Fruit fly (Drosophila melanogaster) whole organism, embryonic: ENCODE data around the gene CG7903.

Experiments used
- B-H1 ChIP-seq: fragments of 200-800 bp; sonication (Bioruptor generic); IDR thresholded peaks from 3 replicates; pipeline ENCODE4 v1.3.6; 2022; ENCODE audit warnings: missing biosample characterization, missing genetic modification characterization
- C15 ChIP-seq: fragments of 200-800 bp; sonication (Bioruptor generic); IDR thresholded peaks from 3 replicates; pipeline ENCODE4 v1.3.6; 2022; ENCODE audit warnings: missing biosample characterization, missing genetic modification characterization
- CG10462 ChIP-seq: fragments of 200-800 bp; sonication (Bioruptor generic); optimal IDR thresholded peaks from 2 replicates; lab custom pipeline; 2016; ENCODE audit warnings: missing biosample characterization, missing genetic modification characterization
- CG11093 ChIP-seq: fragments of 200-800 bp; sonication (Bioruptor generic); IDR thresholded peaks from 3 replicates; pipeline ENCODE4 v1.3.6; 2022; ENCODE audit warnings: missing biosample characterization, missing genetic modification characterization
- CG12219 ChIP-seq: fragments of 200-800 bp; sonication (Bioruptor generic); optimal IDR thresholded peaks from 3 replicates; lab custom pipeline; 2018; ENCODE audit warnings: missing biosample characterization, mild to moderate bottlenecking, missing genetic modification characterization
- CG12744 ChIP-seq: fragments of 200-800 bp; sonication (Bioruptor generic); optimal IDR thresholded peaks from 2 replicates; lab custom pipeline; 2016; ENCODE audit warnings: missing biosample characterization, missing genetic modification characterization
- CG14710 ChIP-seq: fragments of 200-800 bp; sonication (Bioruptor generic); optimal IDR thresholded peaks from 3 replicates; lab custom pipeline; 2019; ENCODE audit warnings: missing biosample characterization, mild to moderate bottlenecking, missing genetic modification characterization, moderate library complexity
- CG16779 ChIP-seq: fragments of 200-800 bp; sonication (Bioruptor generic); IDR thresholded peaks from 2 replicates; pipeline ENCODE4 v1.3.6; 2022; ENCODE audit warnings: missing biosample characterization, missing genetic modification characterization
- CG17186 ChIP-seq: fragments of 200-800 bp; sonication (Bioruptor generic); optimal IDR thresholded peaks from 3 replicates; lab custom pipeline; 2017; ENCODE audit warnings: missing biosample characterization, missing genetic modification reagents, missing genetic modification characterization
- CG17385 ChIP-seq: fragments of 200-800 bp; sonication (Bioruptor generic); optimal IDR thresholded peaks from 3 replicates; lab custom pipeline; 2018; ENCODE audit warnings: missing biosample characterization, mild to moderate bottlenecking, missing genetic modification characterization
- CG18599 ChIP-seq: fragments of 200-800 bp; sonication (Bioruptor generic); optimal IDR thresholded peaks from 3 replicates; lab custom pipeline; 2017; ENCODE audit warnings: missing biosample characterization, missing genetic modification characterization, mild to moderate bottlenecking, moderate library complexity, missing genetic modification reagents
- CG2202 ChIP-seq: fragments of 200-800 bp; sonication (Bioruptor generic); optimal IDR thresholded peaks from 2 replicates; lab custom pipeline; 2018; ENCODE audit warnings: missing biosample characterization, mild to moderate bottlenecking, missing genetic modification characterization
- CG2712 ChIP-seq: fragments of 200-800 bp; optimal IDR thresholded peaks from 3 replicates; lab custom pipeline; 2019; ENCODE audit warnings: missing biosample characterization, mild to moderate bottlenecking, missing genetic modification characterization, moderate library complexity
- CG30020 ChIP-seq: fragments of 200-800 bp; optimal IDR thresholded peaks from 2 replicates; lab custom pipeline; 2019; ENCODE audit warnings: missing biosample characterization, mild to moderate bottlenecking, missing genetic modification characterization, moderate library complexity
- CG31224 ChIP-seq: fragments of 200-800 bp; sonication (Bioruptor generic); IDR thresholded peaks from 2 replicates; pipeline ENCODE4 v1.3.6; 2022; ENCODE audit warnings: missing biosample characterization, missing genetic modification characterization
- CG32532 ChIP-seq: fragments of 200-800 bp; sonication (Bioruptor generic); IDR thresholded peaks from 2 replicates; pipeline ENCODE4 v1.3.6; 2022; ENCODE audit warnings: missing biosample characterization, missing genetic modification characterization
- CG34224 ChIP-seq: fragments of 200-800 bp; sonication (Bioruptor generic); IDR thresholded peaks from 3 replicates; pipeline ENCODE4 v1.3.6; 2022; ENCODE audit warnings: missing biosample characterization, missing genetic modification characterization; ENCODE audit not compliant: partially characterized antibody
- CG3847 ChIP-seq: fragments of 200-800 bp; sonication (Bioruptor generic); IDR thresholded peaks from 2 replicates; pipeline ENCODE4 v1.3.6; 2022; ENCODE audit warnings: missing biosample characterization, missing genetic modification characterization
- CG4820 ChIP-seq: fragments of 200-800 bp; sonication (Bioruptor generic); optimal IDR thresholded peaks from 3 replicates; lab custom pipeline; 2016; ENCODE audit warnings: missing biosample characterization, missing genetic modification characterization
- CG6272 ChIP-seq: fragments of 200-800 bp; sonication (Bioruptor generic); IDR thresholded peaks from 2 replicates; pipeline ENCODE4 v1.3.6; 2022; ENCODE audit warnings: missing biosample characterization, missing genetic modification characterization
- CG6654 ChIP-seq: fragments of 200-800 bp; sonication (Bioruptor generic); optimal IDR thresholded peaks from 2 replicates; lab custom pipeline; 2017; ENCODE audit warnings: missing biosample characterization, mild to moderate bottlenecking, missing genetic modification characterization
- CG7357 ChIP-seq: fragments of 200-800 bp; sonication (Bioruptor generic); IDR thresholded peaks from 3 replicates; pipeline ENCODE4 v1.3.6; 2022; ENCODE audit warnings: missing biosample characterization, missing genetic modification characterization
- CG9876 ChIP-seq: fragments of 200-800 bp; sonication (Bioruptor generic); optimal IDR thresholded peaks from 2 replicates; lab custom pipeline; 2016; ENCODE audit warnings: missing biosample characterization, missing genetic modification characterization
- Doc2 ChIP-seq: fragments of 200-800 bp; sonication (Bioruptor generic); IDR thresholded peaks from 2 replicates; pipeline ENCODE4 v1.3.6; 2022; ENCODE audit warnings: missing biosample characterization, missing genetic modification characterization
- Eip74EF ChIP-seq, 2 experiments: fragments of 200-800 bp in 1 of 2; fragments of >200 bp in 1 of 2; sonication (Bioruptor generic) in 1 of 2; optimal IDR thresholded peaks; 2 replicates each; lab custom pipeline; 2017 to 2019; ENCODE audit warnings: missing biosample characterization in 2 of 2, missing genetic modification characterization in 2 of 2, mild to moderate bottlenecking in 1 of 2, moderate library complexity in 1 of 2
- HLH54F ChIP-seq: fragments of 200-800 bp; sonication (Bioruptor generic); optimal IDR thresholded peaks from 3 replicates; lab custom pipeline; 2016; ENCODE audit warnings: missing biosample characterization, missing genetic modification characterization
- Hand ChIP-seq: fragments of 200-800 bp; sonication (Bioruptor generic); optimal IDR thresholded peaks from 2 replicates; lab custom pipeline; 2017; ENCODE audit warnings: mild to moderate bottlenecking, missing biosample characterization, missing genetic modification reagents, missing genetic modification characterization
- Max ChIP-seq: fragments of 200-800 bp; sonication (Bioruptor generic); optimal IDR thresholded peaks from 2 replicates; lab custom pipeline; 2016; ENCODE audit warnings: missing biosample characterization, mild to moderate bottlenecking, missing genetic modification characterization
- NC2α ChIP-seq: fragments of 200-800 bp; sonication (Bioruptor generic); optimal IDR thresholded peaks from 2 replicates; lab custom pipeline; 2016; ENCODE audit warnings: missing biosample characterization, missing genetic modification characterization
- Oaz ChIP-seq: fragments of 200-800 bp; sonication (Bioruptor generic); IDR thresholded peaks from 2 replicates; pipeline ENCODE4 v1.3.6; 2022; ENCODE audit warnings: missing biosample characterization, missing genetic modification characterization
- Oli ChIP-seq: fragments of 200-800 bp; sonication (Bioruptor generic); optimal IDR thresholded peaks from 2 replicates; lab custom pipeline; 2018; ENCODE audit warnings: missing biosample characterization, mild to moderate bottlenecking, missing genetic modification characterization, moderate library complexity
- Rx ChIP-seq: fragments of 200-800 bp; sonication (Bioruptor generic); IDR thresholded peaks from 2 replicates; pipeline ENCODE4 v1.3.6; 2022; ENCODE audit warnings: missing biosample characterization, missing genetic modification characterization
- Sin3A ChIP-seq: fragments of >200 bp; optimal IDR thresholded peaks from 2 replicates; lab custom pipeline; 2018
- Sox102F ChIP-seq: fragments of 200-800 bp; sonication (Bioruptor generic); optimal IDR thresholded peaks from 2 replicates; lab custom pipeline; 2018; ENCODE audit warnings: missing biosample characterization, mild to moderate bottlenecking, missing genetic modification characterization, moderate library complexity
- YL-1 ChIP-seq: fragments of 200-800 bp; sonication (Bioruptor generic); optimal IDR thresholded peaks from 3 replicates; lab custom pipeline; 2017; ENCODE audit warnings: missing biosample characterization, mild to moderate bottlenecking, missing genetic modification characterization
- bab2 ChIP-seq: fragments of 200-800 bp; sonication (Bioruptor generic); optimal IDR thresholded peaks from 2 replicates; lab custom pipeline; 2016; ENCODE audit warnings: missing biosample characterization, missing genetic modification characterization
- cad ChIP-seq: fragments of >200 bp; optimal IDR thresholded peaks from 2 replicates; lab custom pipeline; 2017; ENCODE audit warnings: missing biosample characterization, missing genetic modification characterization
- corto ChIP-seq: fragments of 200-800 bp; sonication (Bioruptor generic); optimal IDR thresholded peaks from 2 replicates; lab custom pipeline; 2016; ENCODE audit warnings: missing biosample characterization, mild to moderate bottlenecking, missing genetic modification characterization, moderate library complexity
- dmrt99B ChIP-seq: fragments of 200-800 bp; sonication (Bioruptor generic); optimal IDR thresholded peaks from 2 replicates; lab custom pipeline; 2018; ENCODE audit warnings: missing biosample characterization, mild to moderate bottlenecking, missing genetic modification characterization, moderate library complexity
- hkb ChIP-seq, 2 experiments: fragments of 200-800 bp in 1 of 2; fragments of >200 bp in 1 of 2; sonication (Bioruptor generic) in 1 of 2; IDR thresholded peaks in 1 of 2; optimal IDR thresholded peaks in 1 of 2; 2 replicates each; pipeline versions ENCODE4 v1.3.6 to Lab custom; 2017 to 2022; ENCODE audit warnings: missing biosample characterization in 1 of 2, missing genetic modification characterization in 1 of 2
- lmd ChIP-seq: fragments of 200-800 bp; sonication (Bioruptor generic); IDR thresholded peaks from 2 replicates; pipeline ENCODE4 v1.3.6; 2022; ENCODE audit warnings: missing biosample characterization, missing genetic modification characterization
- pan ChIP-seq, 4 experiments: fragments of >200 bp in 3 of 4; fragments of 200-800 bp in 1 of 4; sonication (Bioruptor generic) in 1 of 4; optimal IDR thresholded peaks in 3 of 4; IDR thresholded peaks in 1 of 4; 2 replicates each; pipeline versions ENCODE4 v1.3.6 to Lab custom; 2017 to 2022; ENCODE audit warnings: missing biosample characterization in 2 of 4, missing genetic modification characterization in 2 of 4, mixed read lengths in 1 of 4
- pb ChIP-seq: fragments of 200-800 bp; sonication (Bioruptor generic); optimal IDR thresholded peaks from 3 replicates; lab custom pipeline; 2016; ENCODE audit warnings: missing biosample characterization, missing genetic modification characterization
- pnt ChIP-seq: fragments of 200-800 bp; sonication (Bioruptor generic); optimal IDR thresholded peaks from 3 replicates; lab custom pipeline; 2016; ENCODE audit warnings: missing biosample characterization, missing genetic modification characterization
- pros ChIP-seq: fragments of 200-800 bp; sonication (Bioruptor generic); optimal IDR thresholded peaks from 3 replicates; lab custom pipeline; 2019; ENCODE audit warnings: missing biosample characterization, mild to moderate bottlenecking, missing genetic modification characterization, moderate library complexity
- seq ChIP-seq: fragments of 200-800 bp; sonication (Bioruptor generic); IDR thresholded peaks from 2 replicates; pipeline ENCODE4 v1.3.6; 2022; ENCODE audit warnings: missing biosample characterization, missing genetic modification characterization
- sim ChIP-seq: fragments of 200-800 bp; sonication (Bioruptor generic); IDR thresholded peaks from 2 replicates; pipeline ENCODE4 v1.3.6; 2022; ENCODE audit warnings: missing biosample characterization, missing genetic modification characterization
- tin ChIP-seq: fragments of 200-800 bp; sonication (Bioruptor generic); optimal IDR thresholded peaks from 3 replicates; lab custom pipeline; 2016; ENCODE audit warnings: missing biosample characterization, missing genetic modification characterization
- zfh2 ChIP-seq: fragments of 200-800 bp; sonication (Bioruptor generic); optimal IDR thresholded peaks from 2 replicates; lab custom pipeline; 2016; ENCODE audit warnings: missing biosample characterization, missing genetic modification characterization

CG7903 gene

dm6 chr3R:30021559-30022451 lies 26.8 kb upstream of the CG7903 start, which contains the start of gene Mgat2 (continued):
- TF ChIP-seq Rx (GFP tag; lab: Robert Waterston, UW) (0 out of 2 replicates have a peak, but pooled peaks have one; percentile 20), Hand (GFP tag; lab: Kevin White, UChicago) (peak; percentile 31), CG4820 (GFP tag; lab: Kevin White, UChicago) (no peak), Oaz (GFP tag; lab: Robert Waterston, UW) (no peak), tin (GFP tag; lab: Kevin White, UChicago) (no peak), pnt (GFP tag; lab: Kevin White, UChicago) (no peak), Sin3A (lab: Kevin White, UChicago) (no peak), corto (GFP tag; lab: Kevin White, UChicago) (no peak), B-H1 (GFP tag; lab: Robert Waterston, UW) (no peak), CG17186 (GFP tag; lab: Kevin White, UChicago) (peak; percentile 24), NC2α (GFP tag; lab: Kevin White, UChicago) (no peak), pan (optimal IDR thresholded peaks at IDR 0.05; lab: Kevin White, UChicago) (no peak), pan (GFP tag; optimal IDR thresholded peaks at IDR 0.05 in 1 of 2, IDR thresholded peaks at IDR 0.05 in 1 of 2) (no peak), CG34224 (peak; percentile 97), CG17385 (GFP tag; lab: Kevin White, UChicago) (peak; percentile 20), zfh2 (GFP tag; lab: Kevin White, UChicago) (no peak), CG14710 (tag; lab: Kevin White, UChicago) (peak; percentile 19), C15 (no peak), seq (GFP tag; lab: Robert Waterston, UW) (no peak), CG7357 (no peak), Doc2 (GFP tag; lab: Robert Waterston, UW) (no peak), Oli (no peak), CG12219 (peak; percentile 59), YL-1 (peak; percentile 65), CG6654 (GFP tag; lab: Kevin White, UChicago) (no peak), CG32532 (GFP tag; lab: Robert Waterston, UW) (peak; percentile 21; the same call in 1 of the 2 replicates), CG18599 (GFP tag; lab: Kevin White, UChicago) (no peak), cad (GFP tag; lab: Kevin White, UChicago) (no peak), CG16779 (GFP tag; lab: Robert Waterston, UW) (no peak), CG11093 (GFP tag; lab: Robert Waterston, UW) (no peak), Eip74EF (GFP tag; optimal IDR thresholded peaks at IDR 0.05; lab: Kevin White, UChicago) (peak in 1 of 2 experiments; percentile 61), bab2 (GFP tag; lab: Kevin White, UChicago) (no peak), CG30020 (no peak), Sox102F (GFP tag; lab: Kevin White, UChicago) (no peak), CG12744 (no peak), lmd (GFP tag; lab: Robert Waterston, UW) (no peak), CG2202 (tag; lab: Kevin White, UChicago) (peak; percentile 66), CG9876 (GFP tag; lab: Kevin White, UChicago) (no peak), HLH54F (GFP tag; lab: Kevin White, UChicago) (no peak), CG31224 (GFP tag; lab: Robert Waterston, UW) (no peak), CG6272 (GFP tag; lab: Robert Waterston, UW) (no peak), pb (GFP tag; lab: Kevin White, UChicago) (peak; percentile 25), Max (GFP tag; lab: Kevin White, UChicago) (peak; percentile 3), dmrt99B (tag; lab: Kevin White, UChicago) (no peak), CG3847 (GFP tag; lab: Robert Waterston, UW) (no peak), pros (GFP tag; lab: Kevin White, UChicago) (peak; percentile 62), sim (GFP tag; lab: Robert Waterston, UW) (no peak), CG2712 (peak; percentile 61), CG10462 (GFP tag; lab: Kevin White, UChicago) (no peak), hkb (optimal IDR thresholded peaks at IDR 0.05; lab: Kevin White, UChicago) (no peak), hkb (GFP tag; IDR thresholded peaks at IDR 0.05; lab: Robert Waterston, UW) (peak; percentile 60; the same call in 1 of the 2 replicates)
